Worm (Caenorhabditis elegans): Measurements from ENCODE around the gene Y50E8A.1.

DNA sequence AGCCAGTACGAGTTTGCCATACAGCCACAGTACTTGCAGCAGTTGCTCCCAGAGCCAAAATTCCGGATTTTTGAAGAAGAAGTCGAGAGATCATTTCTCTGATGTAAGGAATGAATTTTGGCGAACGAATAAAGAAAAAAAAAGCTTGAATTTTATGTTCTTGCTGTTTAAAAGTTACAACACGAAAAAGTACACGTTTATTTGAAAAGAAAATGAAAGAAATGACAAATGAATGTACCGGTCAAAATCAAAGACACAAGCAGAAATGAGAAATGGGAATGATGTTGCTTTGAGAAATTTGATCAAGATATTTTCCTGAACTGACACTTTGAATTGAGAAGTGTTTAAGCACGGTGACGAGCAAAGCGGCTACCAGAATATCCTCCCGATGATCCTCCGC lies 14.5 kb downstream of the Y50E8A.1 start, which contains the start of gene Y50E8A.6:
- TF ChIP-seq tbx-11 (GFP tag; IDR thresholded peaks at IDR 0.05) (no peak), tbx-37 (GFP tag; conservative IDR thresholded peaks at IDR 0.05) (no peak), ama-1 (optimal IDR thresholded peaks at IDR 0.05) (no peak), tra-4 (tag; optimal IDR thresholded peaks at IDR 0.05) (no peak), ets-7 (tag; optimal IDR thresholded peaks at IDR 0.05) (no peak), ceh-36 (tag; optimal IDR thresholded peaks at IDR 0.05) (no peak), hmg-4 (GFP tag; optimal IDR thresholded peaks at IDR 0.05) (no peak), pes-1 (GFP tag; IDR thresholded peaks at IDR 0.05) (no peak), flt-1 (GFP tag; IDR thresholded peaks at IDR 0.05) (no peak), F13C5.2 (tag; optimal IDR thresholded peaks at IDR 0.05) (no peak)
